Fruit fly (Drosophila melanogaster) whole organism, embryonic: ENCODE results near the gene CG3222.

Experiments
- ATbp ChIP-seq: fragments of 200-800 bp; sonication (Bioruptor generic); optimal IDR thresholded peaks from 2 replicates; lab custom pipeline; 2017; ENCODE audit warnings: missing biosample characterization, mild to moderate bottlenecking, missing genetic modification characterization, missing genetic modification reagents
- Atf6 ChIP-seq: fragments of 200-800 bp; sonication (Bioruptor generic); IDR thresholded peaks from 2 replicates; pipeline ENCODE4 v1.3.6; 2022; ENCODE audit warnings: missing biosample characterization, missing genetic modification characterization
- Awh ChIP-seq: fragments of 200-800 bp; sonication (Bioruptor generic); IDR thresholded peaks from 2 replicates; pipeline ENCODE4, ENCODE4 v1.3.6; 2022; ENCODE audit warnings: missing biosample characterization, missing genetic modification characterization
- CG10366 ChIP-seq: fragments of 200-800 bp; sonication (Bioruptor generic); IDR thresholded peaks from 2 replicates; pipeline ENCODE4 v1.3.6; 2022; ENCODE audit warnings: missing biosample characterization, missing genetic modification characterization
- CG11695 ChIP-seq: fragments of 200-800 bp; sonication (Bioruptor generic); IDR thresholded peaks from 3 replicates; pipeline ENCODE4 v1.3.6; 2022; ENCODE audit warnings: missing biosample characterization, missing genetic modification characterization
- CG12104 ChIP-seq: fragments of 200-800 bp; sonication (Bioruptor generic); optimal IDR thresholded peaks from 3 replicates; lab custom pipeline; 2016; ENCODE audit warnings: missing biosample characterization, missing genetic modification characterization
- CG13123 ChIP-seq: fragments of 200-800 bp; sonication (Bioruptor generic); optimal IDR thresholded peaks from 2 replicates; lab custom pipeline; 2016; ENCODE audit warnings: missing biosample characterization, missing genetic modification characterization
- CG13424 ChIP-seq: fragments of 200-800 bp; sonication (Bioruptor generic); optimal IDR thresholded peaks from 2 replicates; lab custom pipeline; 2019; ENCODE audit warnings: missing biosample characterization, mild to moderate bottlenecking, missing genetic modification characterization, moderate library complexity
- CG15269 ChIP-seq: fragments of 200-800 bp; sonication (Bioruptor generic); optimal IDR thresholded peaks from 2 replicates; lab custom pipeline; 2018; ENCODE audit warnings: missing biosample characterization, mild to moderate bottlenecking, missing genetic modification characterization, moderate library complexity
- CG1647 ChIP-seq: fragments of 200-800 bp; sonication (Bioruptor generic); optimal IDR thresholded peaks from 3 replicates; lab custom pipeline; 2016; ENCODE audit warnings: missing biosample characterization, missing genetic modification characterization
- CG16813 ChIP-seq: fragments of 200-800 bp; sonication (Bioruptor generic); IDR thresholded peaks from 3 replicates; pipeline ENCODE4 v1.3.6; 2022; ENCODE audit warnings: missing biosample characterization, missing genetic modification characterization; ENCODE audit not compliant: partially characterized antibody
- CG17359 ChIP-seq: fragments of 200-800 bp; sonication (Bioruptor generic); optimal IDR thresholded peaks from 3 replicates; lab custom pipeline; 2018; ENCODE audit warnings: missing biosample characterization, mild to moderate bottlenecking, missing genetic modification characterization, moderate library complexity
- CG17361 ChIP-seq: fragments of 200-800 bp; sonication (Bioruptor generic); IDR thresholded peaks from 3 replicates; pipeline ENCODE4 v1.3.6; 2022; ENCODE audit warnings: missing biosample characterization, missing genetic modification characterization
- CG1832 ChIP-seq: fragments of 200-800 bp; sonication (Bioruptor generic); optimal IDR thresholded peaks from 2 replicates; lab custom pipeline; 2017; ENCODE audit warnings: missing biosample characterization, mild to moderate bottlenecking, missing genetic modification characterization, inconsistent platforms
- CG2678 ChIP-seq: fragments of 200-800 bp; sonication (Bioruptor generic); optimal IDR thresholded peaks from 3 replicates; lab custom pipeline; 2019; ENCODE audit warnings: missing biosample characterization, mild to moderate bottlenecking, missing genetic modification characterization, moderate library complexity
- CG2712 ChIP-seq: fragments of 200-800 bp; optimal IDR thresholded peaks from 3 replicates; lab custom pipeline; 2019; ENCODE audit warnings: missing biosample characterization, mild to moderate bottlenecking, missing genetic modification characterization, moderate library complexity
- CG30403 ChIP-seq: fragments of 200-800 bp; sonication (Bioruptor generic); optimal IDR thresholded peaks from 3 replicates; lab custom pipeline; 2016; ENCODE audit warnings: missing biosample characterization, missing genetic modification characterization
- CG32772 ChIP-seq: fragments of 200-800 bp; sonication (Bioruptor generic); IDR thresholded peaks from 2 replicates; pipeline ENCODE4 v1.3.6; 2022; ENCODE audit warnings: missing biosample characterization, missing genetic modification characterization
- CG4424 ChIP-seq: fragments of 200-800 bp; sonication (Bioruptor generic); optimal IDR thresholded peaks from 3 replicates; lab custom pipeline; 2016; ENCODE audit warnings: missing biosample characterization, missing genetic modification characterization
- CG4820 ChIP-seq: fragments of 200-800 bp; sonication (Bioruptor generic); optimal IDR thresholded peaks from 3 replicates; lab custom pipeline; 2016; ENCODE audit warnings: missing biosample characterization, missing genetic modification characterization
- CG6689 ChIP-seq: fragments of 200-800 bp; sonication (Bioruptor generic); IDR thresholded peaks from 2 replicates; pipeline ENCODE4 v1.3.6; 2022; ENCODE audit warnings: missing biosample characterization, missing genetic modification characterization
- CG7839 ChIP-seq: fragments of 200-800 bp; sonication (Bioruptor generic); optimal IDR thresholded peaks from 3 replicates; lab custom pipeline; 2018; ENCODE audit warnings: missing biosample characterization, mild to moderate bottlenecking, missing genetic modification characterization, moderate library complexity
- CG7928 ChIP-seq: fragments of 200-800 bp; sonication (Bioruptor generic); optimal IDR thresholded peaks from 2 replicates; lab custom pipeline; 2017; ENCODE audit warnings: missing biosample characterization, mild to moderate bottlenecking, missing genetic modification characterization
- CG9876 ChIP-seq: fragments of 200-800 bp; sonication (Bioruptor generic); optimal IDR thresholded peaks from 2 replicates; lab custom pipeline; 2016; ENCODE audit warnings: missing biosample characterization, missing genetic modification characterization
- CTCF ChIP-seq: fragments of 200-800 bp; sonication (Bioruptor generic); optimal IDR thresholded peaks from 2 replicates; lab custom pipeline; 2017; ENCODE audit warnings: missing biosample characterization, mild to moderate bottlenecking, missing genetic modification characterization, moderate library complexity
- Drgx ChIP-seq: fragments of 200-800 bp; sonication (Bioruptor generic); IDR thresholded peaks from 2 replicates; pipeline ENCODE4 v1.3.6; 2022; ENCODE audit warnings: missing biosample characterization, missing genetic modification characterization
- HmgZ ChIP-seq: fragments of 200-800 bp; sonication (Bioruptor generic); optimal IDR thresholded peaks from 2 replicates; lab custom pipeline; 2018; ENCODE audit warnings: missing biosample characterization, mild to moderate bottlenecking, missing genetic modification characterization
- Hmx ChIP-seq: fragments of 200-800 bp; sonication (Bioruptor generic); optimal IDR thresholded peaks from 2 replicates; lab custom pipeline; 2016; ENCODE audit warnings: missing biosample characterization, missing genetic modification characterization
- Mrtf ChIP-seq: fragments of 200-800 bp; sonication (Bioruptor generic); IDR thresholded peaks from 3 replicates; pipeline ENCODE4 v1.3.6; 2022; ENCODE audit warnings: missing biosample characterization, missing genetic modification characterization
- PHDP ChIP-seq: fragments of 200-800 bp; sonication (Bioruptor generic); optimal IDR thresholded peaks from 3 replicates; lab custom pipeline; 2018; ENCODE audit warnings: missing biosample characterization, mild to moderate bottlenecking, missing genetic modification characterization, moderate library complexity
- Ptx1 ChIP-seq: fragments of 200-800 bp; sonication (Bioruptor generic); IDR thresholded peaks from 2 replicates; pipeline ENCODE4 v1.3.6; 2022; ENCODE audit warnings: missing biosample characterization, missing genetic modification characterization
- Vsx1 ChIP-seq: fragments of 200-800 bp; sonication (Bioruptor generic); optimal IDR thresholded peaks from 2 replicates; lab custom pipeline; 2017; ENCODE audit warnings: missing biosample characterization, mild to moderate bottlenecking, missing genetic modification characterization, missing genetic modification reagents
- Xrp1 ChIP-seq: fragments of 200-800 bp; sonication (Bioruptor generic); IDR thresholded peaks from 2 replicates; pipeline ENCODE4 v1.3.6; 2022; ENCODE audit warnings: missing biosample characterization, missing genetic modification characterization
- bab2 ChIP-seq: fragments of 200-800 bp; sonication (Bioruptor generic); optimal IDR thresholded peaks from 2 replicates; lab custom pipeline; 2016; ENCODE audit warnings: missing biosample characterization, missing genetic modification characterization
- chm ChIP-seq: fragments of 200-800 bp; sonication (Bioruptor generic); IDR thresholded peaks from 2 replicates; pipeline ENCODE4 v1.3.6; 2022; ENCODE audit warnings: missing biosample characterization, missing genetic modification characterization
- dimm ChIP-seq: fragments of 200-800 bp; sonication (Bioruptor generic); IDR thresholded peaks from 2 replicates; pipeline ENCODE4 v1.3.6; 2022; ENCODE audit warnings: missing biosample characterization, missing genetic modification characterization
- disco-r ChIP-seq: fragments of 200-800 bp; sonication (Bioruptor generic); optimal IDR thresholded peaks from 2 replicates; lab custom pipeline; 2016; ENCODE audit warnings: missing biosample characterization, missing genetic modification characterization
- dmrt99B ChIP-seq: fragments of 200-800 bp; sonication (Bioruptor generic); optimal IDR thresholded peaks from 2 replicates; lab custom pipeline; 2018; ENCODE audit warnings: missing biosample characterization, mild to moderate bottlenecking, missing genetic modification characterization, moderate library complexity
- dpn ChIP-seq, 2 experiments: fragments of 200-800 bp; sonication (Bioruptor generic); optimal IDR thresholded peaks; 3 replicates each; lab custom pipeline; 2016; ENCODE audit warnings: missing biosample characterization in 2 of 2, missing genetic modification characterization in 2 of 2
- en ChIP-seq: fragments of 200-800 bp; sonication (Bioruptor generic); optimal IDR thresholded peaks from 2 replicates; lab custom pipeline; 2016; ENCODE audit warnings: missing biosample characterization, missing genetic modification characterization
- fd96Cb ChIP-seq: fragments of 200-800 bp; sonication (Bioruptor generic); optimal IDR thresholded peaks from 2 replicates; lab custom pipeline; 2018; ENCODE audit warnings: missing biosample characterization, mild to moderate bottlenecking, missing genetic modification characterization, moderate library complexity
- grn ChIP-seq: fragments of 200-800 bp; sonication (Bioruptor generic); optimal IDR thresholded peaks from 3 replicates; lab custom pipeline; 2017; ENCODE audit warnings: missing biosample characterization, missing genetic modification characterization
- hkb ChIP-seq, 2 experiments: fragments of 200-800 bp in 1 of 2; fragments of >200 bp in 1 of 2; sonication (Bioruptor generic) in 1 of 2; IDR thresholded peaks in 1 of 2; optimal IDR thresholded peaks in 1 of 2; 2 replicates each; pipeline versions ENCODE4 v1.3.6 to Lab custom; 2017 to 2022; ENCODE audit warnings: missing biosample characterization in 1 of 2, missing genetic modification characterization in 1 of 2
- lab ChIP-seq: fragments of 200-800 bp; sonication (Bioruptor generic); optimal IDR thresholded peaks from 3 replicates; lab custom pipeline; 2017; ENCODE audit warnings: missing biosample characterization, missing genetic modification characterization, mild to moderate bottlenecking, moderate library complexity, missing genetic modification reagents
- ro ChIP-seq: fragments of 200-800 bp; sonication (Bioruptor generic); IDR thresholded peaks from 2 replicates; pipeline ENCODE4 v1.3.6; 2022; ENCODE audit warnings: missing biosample characterization, missing genetic modification characterization
- sisA ChIP-seq: fragments of 200-800 bp; sonication (Bioruptor generic); IDR thresholded peaks from 2 replicates; pipeline ENCODE4 v1.3.6; 2022; ENCODE audit warnings: missing biosample characterization, missing genetic modification characterization
- so ChIP-seq: fragments of 200-800 bp; sonication (Bioruptor generic); IDR thresholded peaks from 3 replicates; pipeline ENCODE4 v1.3.6; 2022; ENCODE audit warnings: missing biosample characterization, missing genetic modification characterization
- tgo ChIP-seq: fragments of 200-800 bp; sonication (Bioruptor generic); IDR thresholded peaks from 3 replicates; pipeline ENCODE4 v1.3.6; 2022; ENCODE audit warnings: missing biosample characterization, missing genetic modification characterization
- tio ChIP-seq: fragments of 200-800 bp; sonication (Bioruptor generic); optimal IDR thresholded peaks from 2 replicates; lab custom pipeline; 2017; ENCODE audit warnings: missing biosample characterization, missing genetic modification characterization, inconsistent platforms
- ttk ChIP-seq: fragments of 200-800 bp; sonication (Bioruptor generic); IDR thresholded peaks from 2 replicates; pipeline ENCODE4 v2.1.2; 2022; ENCODE audit warnings: missing biosample characterization, missing genetic modification characterization
- vvl ChIP-seq: fragments of 200-800 bp; sonication (Bioruptor generic); IDR thresholded peaks from 2 replicates; pipeline ENCODE4 v1.3.6; 2022; ENCODE audit warnings: missing biosample characterization, missing genetic modification characterization

CG3222 gene

dm6 chr3L:9566849-9567248, 31.9 kb upstream of the CG3222 start:
- TF ChIP-seq dimm (GFP tag; lab: Robert Waterston, UW) (no peak), PHDP (peak; percentile 22), dmrt99B (tag; lab: Kevin White, UChicago) (peak; percentile 47), CG7839 (peak; percentile 41), tio (GFP tag; lab: Kevin White, UChicago) (no peak), CG4424 (GFP tag; lab: Kevin White, UChicago) (peak; percentile 16), CG15269 (tag; lab: Kevin White, UChicago) (peak; percentile 11), CG16813 (GFP tag; lab: Robert Waterston, UW) (no peak), CG13123 (GFP tag; lab: Kevin White, UChicago) (no peak), Vsx1 (GFP tag; lab: Kevin White, UChicago) (no peak), grn (GFP tag; lab: Kevin White, UChicago) (no peak), vvl (GFP tag; lab: Robert Waterston, UW) (0 out of 2 replicates have a peak, but pooled peaks have one; percentile 15), ATbp (GFP tag; lab: Kevin White, UChicago) (peak; percentile 28), CG9876 (GFP tag; lab: Kevin White, UChicago) (no peak), CG17361 (GFP tag; lab: Robert Waterston, UW) (no peak), en (GFP tag; lab: Kevin White, UChicago) (no peak), CG1647 (GFP tag; lab: Kevin White, UChicago) (no peak), disco-r (GFP tag; lab: Kevin White, UChicago) (no peak), CG32772 (GFP tag; lab: Robert Waterston, UW) (no peak), Drgx (GFP tag; lab: Robert Waterston, UW) (peak; percentile 90), CG1832 (GFP tag; lab: Kevin White, UChicago) (no peak), lab (GFP tag; lab: Kevin White, UChicago) (peak; percentile 53), CG17359 (tag; lab: Kevin White, UChicago) (peak; percentile 35), CG13424 (tag; lab: Kevin White, UChicago) (peak; percentile 12), Mrtf (GFP tag; lab: Robert Waterston, UW) (no peak), fd96Cb (tag; lab: Kevin White, UChicago) (peak; percentile 14), CG12104 (GFP tag; lab: Kevin White, UChicago) (no peak), HmgZ (no peak), ttk (GFP tag; lab: Robert Waterston, UW) (peak; percentile 43; the same call in 1 of the 2 replicates), tgo (0 out of 3 replicates have a peak, but pooled peaks have one; percentile 14), sisA (peak; percentile 21; the same call in 1 of the 2 replicates), CG2678 (tag; lab: Kevin White, UChicago) (peak; percentile 52), CG11695 (GFP tag; lab: Robert Waterston, UW) (0 out of 3 replicates have a peak, but pooled peaks have one; percentile 39), Ptx1 (peak; percentile 28; the same call in 1 of the 2 replicates), so (GFP tag; lab: Robert Waterston, UW) (0 out of 3 replicates have a peak, but pooled peaks have one; percentile 48), dpn (GFP tag; optimal IDR thresholded peaks at IDR 0.05; lab: Kevin White, UChicago) (peak in 1 of 2 experiments; percentile 17), chm (GFP tag; lab: Robert Waterston, UW) (no peak), Hmx (GFP tag; lab: Kevin White, UChicago) (no peak), CG4820 (GFP tag; lab: Kevin White, UChicago) (peak; percentile 2), CG6689 (GFP tag; lab: Robert Waterston, UW) (0 out of 2 replicates have a peak, but pooled peaks have one; percentile 12), CG30403 (GFP tag; lab: Kevin White, UChicago) (peak; percentile 25), hkb (optimal IDR thresholded peaks at IDR 0.05; lab: Kevin White, UChicago) (no peak), hkb (GFP tag; IDR thresholded peaks at IDR 0.05; lab: Robert Waterston, UW) (peak; percentile 57), CG10366 (peak; percentile 27; the same call in 1 of the 2 replicates), ro (GFP tag; lab: Robert Waterston, UW) (no peak), CG2712 (peak; percentile 34), bab2 (no peak), Awh (GFP tag; lab: Robert Waterston, UW) (no peak), Xrp1 (GFP tag; lab: Robert Waterston, UW) (peak; percentile 40; the same call in 1 of the 2 replicates), CTCF (no peak), CG7928 (no peak), Atf6 (GFP tag; lab: Robert Waterston, UW) (no peak)
